Fruit fly (Drosophila melanogaster): ENCODE data around the gene amd.
A peak's percentile ranks its signal among the peaks of the same experiment; 100 is the strongest.

The amd gene

dm6 chr2L:19134814-19135523 lies 25.0 kb downstream of the amd start, which contains the start of gene Polr1D (continued):
- peak; percentile 2 for TF ChIP-seq lz (GFP tag; optimal IDR thresholded peaks at IDR 0.05)
- TF ChIP-seq Smox (GFP tag; optimal IDR thresholded peaks at IDR 0.05) = peak; percentile 48
- TF ChIP-seq Ets96B (tag; optimal IDR thresholded peaks at IDR 0.05) = peak; percentile 54
- TF ChIP-seq CG15336 (GFP tag; IDR thresholded peaks at IDR 0.05) = no peak
- peak; percentile 28 for TF ChIP-seq Blimp-1 (GFP tag; optimal IDR thresholded peaks at IDR 0.05)
- TF ChIP-seq esn (GFP tag; optimal IDR thresholded peaks at IDR 0.05) = peak; percentile 39
- TF ChIP-seq CG6163 (GFP tag; IDR thresholded peaks at IDR 0.05) = peak; percentile 41; the same call in 1 of the 3 replicates
- peak; percentile 26 for TF ChIP-seq spab (GFP tag; optimal IDR thresholded peaks at IDR 0.05)
- peak; percentile 48 for TF ChIP-seq topi (GFP tag; optimal IDR thresholded peaks at IDR 0.05)
- TF ChIP-seq CG11294 (GFP tag; IDR thresholded peaks at IDR 0.05) = no peak
- TF ChIP-seq fd59A (GFP tag; optimal IDR thresholded peaks at IDR 0.05) = peak; percentile 20
- peak; percentile 55 for TF ChIP-seq CG10631 (GFP tag; optimal IDR thresholded peaks at IDR 0.05)
- TF ChIP-seq Sox15 (GFP tag; optimal IDR thresholded peaks at IDR 0.05) = peak; percentile 9
- TF ChIP-seq CG11902 (GFP tag; optimal IDR thresholded peaks at IDR 0.05) = peak; percentile 26
- peak; percentile 33 for TF ChIP-seq cyc (GFP tag; optimal IDR thresholded peaks at IDR 0.05)
- TF ChIP-seq net (GFP tag; optimal IDR thresholded peaks at IDR 0.05) = no peak
- peak; percentile 84 for TF ChIP-seq svp (GFP tag)
- TF ChIP-seq OdsH (GFP tag; optimal IDR thresholded peaks at IDR 0.05) = peak; percentile 49
- TF ChIP-seq Eip75B (GFP tag; optimal IDR thresholded peaks at IDR 0.05) = peak; percentile 14

- TF ChIP-seq CG6808 (GFP tag; optimal IDR thresholded peaks at IDR 0.05) (peak; percentile 81), Eip78C (GFP tag) (peak; percentile 96), CG15336 (GFP tag; IDR thresholded peaks at IDR 0.05) (no peak), dac (GFP tag; optimal IDR thresholded peaks at IDR 0.05) (no peak), CG10669 (GFP tag; optimal IDR thresholded peaks at IDR 0.05) (peak; percentile 87), CG3032 (tag; optimal IDR thresholded peaks at IDR 0.05) (peak; percentile 83), cyc (GFP tag; optimal IDR thresholded peaks at IDR 0.05) (peak; percentile 84), CG32006 (GFP tag; optimal IDR thresholded peaks at IDR 0.05) (peak; percentile 54), OdsH (GFP tag; optimal IDR thresholded peaks at IDR 0.05) (peak; percentile 83), CG1621 (tag; optimal IDR thresholded peaks at IDR 0.05) (peak; percentile 80), spab (GFP tag; optimal IDR thresholded peaks at IDR 0.05) (peak; percentile 74), Smox (GFP tag; optimal IDR thresholded peaks at IDR 0.05) (peak; percentile 88), Sox14 (GFP tag; optimal IDR thresholded peaks at IDR 0.05) (peak; percentile 85), CG6163 (GFP tag; IDR thresholded peaks at IDR 0.05) (peak; percentile 72), CG7368 (GFP tag; optimal IDR thresholded peaks at IDR 0.05) (peak; percentile 61), CG31627 (GFP tag; optimal IDR thresholded peaks at IDR 0.05) (peak; percentile 88), ss (GFP tag; optimal IDR thresholded peaks at IDR 0.05) (peak; percentile 32 to 57), CG34406 (GFP tag; optimal IDR thresholded peaks at IDR 0.05) (peak; percentile 83), achi (GFP tag; optimal IDR thresholded peaks at IDR 0.05) (peak; percentile 86), Eip75B (GFP tag; optimal IDR thresholded peaks at IDR 0.05) (peak; percentile 81), CG11902 (GFP tag; optimal IDR thresholded peaks at IDR 0.05) (peak; percentile 69), CG8632 (GFP tag; optimal IDR thresholded peaks at IDR 0.05) (peak; percentile 85), net (GFP tag; optimal IDR thresholded peaks at IDR 0.05) (peak; percentile 64), Ets96B (tag; optimal IDR thresholded peaks at IDR 0.05) (peak; percentile 94), Eip93F (GFP tag; optimal IDR thresholded peaks at IDR 0.05) (peak; percentile 50), CG6854 (GFP tag; optimal IDR thresholded peaks at IDR 0.05) (no peak), eg (GFP tag; IDR thresholded peaks at IDR 0.05) (no peak), pdm3 (GFP tag; optimal IDR thresholded peaks at IDR 0.05) (peak; percentile 85), acj6 (GFP tag; optimal IDR thresholded peaks at IDR 0.05) (peak; percentile 82), Lpt (GFP tag; optimal IDR thresholded peaks at IDR 0.05) (peak; percentile 27), lz (GFP tag; optimal IDR thresholded peaks at IDR 0.05) (peak; percentile 87), Sox102F (GFP tag; optimal IDR thresholded peaks at IDR 0.05) (peak; percentile 90), CG11762 (GFP tag; optimal IDR thresholded peaks at IDR 0.05; ENCODE audit: insufficient read depth) (peak; percentile 75), CG9139 (GFP tag; optimal IDR thresholded peaks at IDR 0.05) (peak; percentile 41), esn (GFP tag; optimal IDR thresholded peaks at IDR 0.05) (peak; percentile 91), Ets21C (GFP tag; optimal IDR thresholded peaks at IDR 0.05) (peak; percentile 80), CG6792 (GFP tag; optimal IDR thresholded peaks at IDR 0.05) (peak; percentile 75), CG11294 (GFP tag; IDR thresholded peaks at IDR 0.05) (no peak), vri (GFP tag; optimal IDR thresholded peaks at IDR 0.05) (peak; percentile 81)
Observed at dm6 chr2L:19135955-19136677, 26.2 kb downstream of the amd start.
